Worm (Caenorhabditis elegans) whole organism, L2 larva: ENCODE data around the gene pro-1.
A peak's percentile ranks its signal among the peaks of the same experiment; 100 is the strongest.

Experiments
- C34F6.9 ChIP-seq: fragments of 150-350 bp; optimal IDR thresholded peaks from 2 replicates; lab custom pipeline; 2014; ENCODE audit warnings: missing biosample characterization, missing genetic modification characterization
- F13H6.1 ChIP-seq: sonication (generic microtip); optimal IDR thresholded peaks from 2 replicates; lab custom pipeline; 2016; ENCODE audit warnings: missing genetic modification characterization, missing compliant biosample characterization
- R02D3.7 ChIP-seq: fragments of 150-350 bp; optimal IDR thresholded peaks from 2 replicates; lab custom pipeline; 2014; ENCODE audit warnings: missing biosample characterization, missing genetic modification characterization
- Y55F3AM.14 ChIP-seq: fragments of 200-800 bp; sonication (Bioruptor generic); optimal IDR thresholded peaks from 2 replicates; lab custom pipeline; 2018; ENCODE audit warnings: mild to moderate bottlenecking, missing genetic modification characterization, missing compliant biosample characterization
- ZK546.5 ChIP-seq: sonication (generic microtip); optimal IDR thresholded peaks from 2 replicates; lab custom pipeline; 2017; ENCODE audit warnings: missing biosample characterization, missing genetic modification characterization
- alr-1 ChIP-seq: fragments of 150-350 bp; optimal IDR thresholded peaks from 2 replicates; lab custom pipeline; 2014; ENCODE audit warnings: missing biosample characterization, missing genetic modification characterization
- aly-2 ChIP-seq: fragments of 150-350 bp; optimal IDR thresholded peaks from 2 replicates; lab custom pipeline; 2014; ENCODE audit warnings: missing biosample characterization, missing genetic modification characterization
- ama-1 ChIP-seq: fragments of 150-350 bp; optimal IDR thresholded peaks from 2 replicates; lab custom pipeline; 2018; ENCODE audit warnings: inconsistent platforms
- ceh-16 ChIP-seq: fragments of 150-350 bp; optimal IDR thresholded peaks from 2 replicates; lab custom pipeline; 2014; ENCODE audit warnings: missing biosample characterization, missing genetic modification characterization
- ceh-82 ChIP-seq: fragments of 150-350 bp; optimal IDR thresholded peaks from 2 replicates; lab custom pipeline; 2014; ENCODE audit warnings: missing biosample characterization, missing genetic modification characterization
- crh-2 ChIP-seq: sonication (generic microtip); optimal IDR thresholded peaks from 2 replicates; lab custom pipeline; 2017; ENCODE audit warnings: missing biosample characterization, missing genetic modification characterization
- dmd-4 ChIP-seq: sonication (generic microtip); optimal IDR thresholded peaks from 2 replicates; lab custom pipeline; 2017; ENCODE audit warnings: missing biosample characterization, missing genetic modification characterization
- egl-27 ChIP-seq: sonication (generic microtip); optimal IDR thresholded peaks from 3 replicates; lab custom pipeline; 2017; ENCODE audit warnings: missing biosample characterization, missing genetic modification reagents, missing genetic modification characterization
- elt-3 ChIP-seq: sonication (generic microtip); optimal IDR thresholded peaks from 2 replicates; lab custom pipeline; 2017; ENCODE audit warnings: missing biosample characterization, missing genetic modification characterization
- fos-1 ChIP-seq: fragments of 150-350 bp; optimal IDR thresholded peaks from 2 replicates; lab custom pipeline; 2014; ENCODE audit warnings: missing biosample characterization, missing genetic modification characterization
- gmeb-1 ChIP-seq: fragments of 150-350 bp; optimal IDR thresholded peaks from 2 replicates; lab custom pipeline; 2014; ENCODE audit warnings: missing biosample characterization, missing genetic modification characterization
- lin-11 ChIP-seq: fragments of 150-350 bp; sonication (generic microtip); optimal IDR thresholded peaks from 2 replicates; lab custom pipeline; 2014; ENCODE audit warnings: missing biosample characterization, missing genetic modification characterization, inconsistent platforms, mixed read lengths
- lin-13 ChIP-seq: fragments of 150-350 bp; optimal IDR thresholded peaks from 2 replicates; lab custom pipeline; 2014; ENCODE audit warnings: missing biosample characterization, missing genetic modification reagents, missing genetic modification characterization
- lin-39 ChIP-seq: fragments of 150-350 bp; optimal IDR thresholded peaks from 2 replicates; lab custom pipeline; 2014; ENCODE audit warnings: missing biosample characterization, missing genetic modification reagents, missing genetic modification characterization
- lsy-2 ChIP-seq, 2 experiments: fragments of 150-350 bp in 1 of 2; sonication (generic microtip) in 1 of 2; optimal IDR thresholded peaks; 2 replicates each; lab custom pipeline; 2014 to 2017; ENCODE audit warnings: missing biosample characterization in 2 of 2, missing genetic modification characterization in 2 of 2
- mab-5 ChIP-seq: fragments of 150-350 bp; optimal IDR thresholded peaks from 2 replicates; lab custom pipeline; 2014; ENCODE audit warnings: missing biosample characterization, missing genetic modification characterization
- mbf-1 ChIP-seq: sonication (generic microtip); optimal IDR thresholded peaks from 2 replicates; lab custom pipeline; 2017; ENCODE audit warnings: missing biosample characterization, missing genetic modification characterization
- mdl-1 ChIP-seq, 2 experiments: fragments of 150-350 bp in 1 of 2; sonication (generic microtip) in 1 of 2; optimal IDR thresholded peaks; 2 replicates each; lab custom pipeline; 2017; ENCODE audit warnings: missing biosample characterization in 2 of 2, missing genetic modification characterization in 2 of 2
- nhr-10 ChIP-seq: sonication (generic microtip); optimal IDR thresholded peaks from 2 replicates; lab custom pipeline; 2017; ENCODE audit warnings: missing biosample characterization, missing genetic modification characterization
- nhr-129 ChIP-seq: fragments of 150-350 bp; optimal IDR thresholded peaks from 2 replicates; lab custom pipeline; 2014; ENCODE audit warnings: missing biosample characterization, missing genetic modification characterization
- nhr-21 ChIP-seq: fragments of 150-350 bp; optimal IDR thresholded peaks from 2 replicates; lab custom pipeline; 2014; ENCODE audit warnings: missing biosample characterization, missing genetic modification characterization
- nhr-23 ChIP-seq: fragments of 150-350 bp; optimal IDR thresholded peaks from 2 replicates; lab custom pipeline; 2014; ENCODE audit warnings: missing biosample characterization, missing genetic modification reagents, missing genetic modification characterization
- nhr-237 ChIP-seq: fragments of 150-350 bp; optimal IDR thresholded peaks from 2 replicates; lab custom pipeline; 2014; ENCODE audit warnings: missing biosample characterization, missing genetic modification characterization
- nhr-25 ChIP-seq: fragments of 150-350 bp; sonication (generic microtip); optimal IDR thresholded peaks from 3 replicates; lab custom pipeline; 2014; ENCODE audit warnings: missing biosample characterization, missing genetic modification characterization
- nhr-6 ChIP-seq: fragments of 150-350 bp; optimal IDR thresholded peaks from 2 replicates; lab custom pipeline; 2014; ENCODE audit warnings: missing biosample characterization, missing genetic modification characterization
- sem-4 ChIP-seq: fragments of 150-350 bp; optimal IDR thresholded peaks from 2 replicates; lab custom pipeline; 2014; ENCODE audit warnings: missing biosample characterization, missing genetic modification reagents, missing genetic modification characterization
- skn-1 ChIP-seq: sonication (generic microtip); optimal IDR thresholded peaks from 2 replicates; lab custom pipeline; 2017; ENCODE audit warnings: missing biosample characterization, missing genetic modification characterization
- sma-3 ChIP-seq: sonication (generic microtip); optimal IDR thresholded peaks from 2 replicates; lab custom pipeline; 2016; ENCODE audit warnings: missing genetic modification reagents, missing genetic modification characterization, missing compliant biosample characterization
- sma-9 ChIP-seq, 2 experiments: fragments of 150-350 bp in 1 of 2; sonication (generic microtip) in 1 of 2; optimal IDR thresholded peaks; 2 replicates each; lab custom pipeline; 2014 to 2016; ENCODE audit warnings: missing genetic modification characterization in 2 of 2, mild to moderate bottlenecking in 1 of 2, missing biosample characterization in 1 of 2, missing compliant biosample characterization in 1 of 2, missing genetic modification reagents in 1 of 2, moderate library complexity in 1 of 2
- snpc-4 ChIP-seq: fragments of 150-350 bp; optimal IDR thresholded peaks from 2 replicates; lab custom pipeline; 2014; ENCODE audit warnings: missing biosample characterization, missing genetic modification characterization
- unc-55 ChIP-seq: fragments of 150-350 bp; sonication (generic microtip); optimal IDR thresholded peaks from 3 replicates; lab custom pipeline; 2014; ENCODE audit warnings: missing biosample characterization, missing genetic modification reagents, missing genetic modification characterization
- unc-62 ChIP-seq: fragments of 150-350 bp; optimal IDR thresholded peaks from 2 replicates; lab custom pipeline; 2014; ENCODE audit warnings: missing biosample characterization, missing genetic modification reagents, missing genetic modification characterization
- zag-1 ChIP-seq: fragments of 150-350 bp; optimal IDR thresholded peaks from 2 replicates; lab custom pipeline; 2014; ENCODE audit warnings: missing biosample characterization, missing genetic modification characterization
- ztf-1 ChIP-seq: fragments of 200-800 bp; sonication (Bioruptor generic); conservative IDR thresholded peaks from 2 replicates; pipeline ENCODE4 v1.3.6; 2022; ENCODE audit warnings: missing genetic modification characterization, missing compliant biosample characterization
- ztf-11 ChIP-seq: sonication (generic microtip); optimal IDR thresholded peaks from 2 replicates; lab custom pipeline; 2017; ENCODE audit warnings: missing biosample characterization, missing genetic modification characterization
- ztf-4 ChIP-seq: fragments of 150-350 bp; optimal IDR thresholded peaks from 2 replicates; lab custom pipeline; 2014; ENCODE audit warnings: missing biosample characterization, missing genetic modification characterization

The pro-1 gene

DNA sequence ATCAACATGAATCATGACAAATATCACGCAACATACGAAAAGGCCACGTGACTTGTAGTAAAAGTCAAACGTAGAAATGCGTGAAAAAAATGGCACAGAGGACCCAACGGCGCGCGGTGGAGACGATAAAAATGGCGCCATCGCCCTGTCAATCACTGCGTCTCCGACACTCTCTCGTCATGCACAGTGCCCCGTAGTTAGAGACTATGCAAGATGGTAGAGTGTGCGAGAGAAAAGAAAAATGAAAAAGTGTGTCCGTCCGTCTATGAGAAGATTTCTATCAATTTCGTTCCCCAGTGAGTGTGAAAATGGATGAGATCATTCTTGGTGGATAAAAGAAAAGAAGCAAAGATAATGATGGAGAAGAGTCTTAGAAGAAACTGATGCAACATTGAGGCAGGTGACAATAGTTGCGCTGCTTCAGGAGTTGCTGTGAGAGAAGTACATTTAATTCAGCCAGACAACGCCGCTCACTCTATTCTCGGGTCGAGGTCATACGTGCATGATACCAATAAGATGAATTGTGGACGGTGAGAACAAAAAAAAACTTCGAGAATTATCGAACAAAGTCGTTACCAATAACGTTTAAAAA lies 13.8 kb upstream of the pro-1 start:
- TF ChIP-seq alr-1 (tag; lab: Kevin White, UChicago) (no peak), nhr-6 (tag; lab: Kevin White, UChicago) (no peak), nhr-237 (tag; lab: Kevin White, UChicago) (no peak), lin-13 (GFP tag; lab: Kevin White, UChicago) (peak; percentile 15), sma-9 (GFP tag; optimal IDR thresholded peaks at IDR 0.05; lab: Kevin White, UChicago) (peak; percentile 40), sma-9 (tag; optimal IDR thresholded peaks at IDR 0.05; lab: Kevin White, UChicago) (no peak), egl-27 (tag; lab: Kevin White, UChicago) (peak; percentile 35), nhr-25 (peak; percentile 80), Y55F3AM.14 (GFP tag; lab: Kevin White, UChicago) (no peak), mab-5 (tag; lab: Kevin White, UChicago) (no peak), lsy-2 (tag; optimal IDR thresholded peaks at IDR 0.05; lab: Kevin White, UChicago) (peak in 1 of 2 experiments; percentile 54), zag-1 (tag; lab: Kevin White, UChicago) (no peak), aly-2 (tag; lab: Kevin White, UChicago) (no peak), ZK546.5 (tag; lab: Kevin White, UChicago) (no peak), snpc-4 (tag; lab: Kevin White, UChicago) (peak; percentile 44), lin-39 (no peak), lin-11 (tag; lab: Kevin White, UChicago) (no peak), nhr-21 (tag; lab: Kevin White, UChicago) (peak; percentile 73), nhr-23 (tag; lab: Kevin White, UChicago) (no peak), unc-55 (GFP tag; lab: Kevin White, UChicago) (peak; percentile 33), R02D3.7 (tag; lab: Kevin White, UChicago) (no peak), C34F6.9 (tag; lab: Kevin White, UChicago) (peak; percentile 63), ztf-11 (tag; lab: Kevin White, UChicago) (no peak), crh-2 (tag; lab: Kevin White, UChicago) (peak; percentile 55), unc-62 (GFP tag; lab: Kevin White, UChicago) (no peak), elt-3 (no peak), sem-4 (tag; lab: Kevin White, UChicago) (peak; percentile 72), mdl-1 (tag; optimal IDR thresholded peaks at IDR 0.05; lab: Kevin White, UChicago) (peak; percentile 51 to 54), nhr-10 (no peak), ztf-1 (no peak), skn-1 (no peak), ceh-16 (tag; lab: Kevin White, UChicago) (no peak), dmd-4 (tag; lab: Kevin White, UChicago) (no peak), nhr-129 (tag; lab: Kevin White, UChicago) (peak; percentile 95), ama-1 (no peak), sma-3 (peak; percentile 81), F13H6.1 (tag; lab: Kevin White, UChicago) (peak; percentile 78), fos-1 (tag; lab: Kevin White, UChicago) (peak; percentile 80), gmeb-1 (tag; lab: Kevin White, UChicago) (peak; percentile 30), ztf-4 (tag; lab: Kevin White, UChicago) (peak; percentile 73)

DNA sequence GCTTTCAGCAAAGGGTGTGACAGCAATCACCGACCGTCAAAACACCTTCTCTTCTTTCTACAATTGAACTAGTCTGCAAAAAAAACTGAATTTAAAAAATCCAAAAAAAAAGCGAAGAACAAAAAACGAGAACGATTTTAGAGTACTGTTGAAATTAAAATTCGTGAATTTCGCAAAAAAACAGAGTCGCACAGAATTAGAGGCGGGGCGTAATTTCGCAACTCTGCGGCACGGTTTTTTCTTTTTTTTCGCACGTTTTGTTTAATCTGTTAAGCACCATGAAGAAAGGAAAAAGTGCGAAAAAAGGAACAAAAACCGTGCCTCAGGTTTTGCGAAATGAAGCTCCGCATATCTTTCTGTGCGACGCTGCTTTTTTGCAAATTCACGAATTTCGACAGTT lies 13.2 kb upstream of the pro-1 start, which contains the start of gene mnk-1:
mnk-1 (minus strand) TSS at position 73 of the 400 bp plus-strand sequence.
- TF ChIP-seq F13H6.1 (tag; lab: Kevin White, UChicago) (no peak), unc-55 (GFP tag; lab: Kevin White, UChicago) (no peak), snpc-4 (tag; lab: Kevin White, UChicago) (no peak), gmeb-1 (tag; lab: Kevin White, UChicago) (no peak), alr-1 (tag; lab: Kevin White, UChicago) (no peak), lin-39 (no peak), elt-3 (no peak), unc-62 (GFP tag; lab: Kevin White, UChicago) (no peak), ceh-82 (tag; lab: Kevin White, UChicago) (no peak), mbf-1 (tag; lab: Kevin White, UChicago) (no peak), nhr-10 (no peak), dmd-4 (tag; lab: Kevin White, UChicago) (no peak)
